Worm (Caenorhabditis elegans) whole organism, dauer: ENCODE data around the gene str-19.
"Not testable (repeated sequence)": the region's sequence is repeated elsewhere in the genome, so short reads cannot be mapped to it uniquely, and the experiment has no call there.

Experiments
- unc-62 ChIP-seq: sonication (generic microtip); optimal IDR thresholded peaks from 2 replicates; lab custom pipeline; 2017; ENCODE audit warnings: missing biosample characterization, missing genetic modification reagents, missing genetic modification characterization

Gene str-19

ce11 chrV:15750130-15750529, 5.9 kb upstream of the str-19 start, which contains the start of gene str-6:
TSS of gene str-6 (minus strand) at chrV:15750230.
- no peak for TF ChIP-seq unc-62 (GFP tag; lab: Kevin White, UChicago)

ce11 chrV:15748343-15748742, 4.1 kb upstream of the str-19 start, which contains the start of gene T23D5.8:
TSS of gene T23D5.8 (minus strand) at chrV:15748443.
- TF ChIP-seq unc-62 (GFP tag; lab: Kevin White, UChicago) = not testable (repeated sequence)

- TF ChIP-seq unc-62 (GFP tag; lab: Kevin White, UChicago) = no peak
These were observed 2.4 kb downstream of the str-19 start, which contains the start of gene str-18 for ce11 chrV:15741851-15742250. TSS of gene str-18 (minus strand) at chrV:15741951.

ce11 chrV:15735720-15736119, 8.5 kb downstream of the str-19 start, which contains the start of gene str-27:
TSS of gene str-27 (minus strand) at chrV:15735820.
- TF ChIP-seq unc-62 (GFP tag; lab: Kevin White, UChicago) = no peak

- no peak for TF ChIP-seq unc-62 (GFP tag; lab: Kevin White, UChicago)
These were observed 10.7 kb downstream of the str-19 start, which contains the start of gene T23D5.3 for ce11 chrV:15733568-15733967. TSS of gene T23D5.3 (minus strand) at chrV:15733668.

DNA sequence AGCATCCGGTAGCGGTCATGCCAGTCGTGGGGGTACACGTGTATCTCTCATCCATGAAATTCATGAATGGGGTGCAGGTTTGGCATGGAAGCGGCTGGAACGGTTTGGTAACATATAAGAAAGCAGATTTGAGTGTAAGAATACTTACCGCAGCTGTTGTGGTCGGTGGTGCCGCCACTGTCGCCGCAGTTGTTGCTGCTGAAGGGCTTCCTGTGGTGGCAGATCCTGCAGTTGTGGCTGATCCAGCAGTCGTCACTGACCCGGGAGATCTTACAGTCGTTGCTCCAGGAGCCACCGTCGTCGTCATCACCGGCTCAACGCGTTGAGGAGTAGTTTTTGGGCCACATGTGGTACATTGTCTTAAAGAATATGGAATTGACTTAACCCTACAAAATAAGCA, 11.2 kb downstream of the str-19 start:
- no peak for TF ChIP-seq unc-62 (GFP tag; lab: Kevin White, UChicago)

DNA sequence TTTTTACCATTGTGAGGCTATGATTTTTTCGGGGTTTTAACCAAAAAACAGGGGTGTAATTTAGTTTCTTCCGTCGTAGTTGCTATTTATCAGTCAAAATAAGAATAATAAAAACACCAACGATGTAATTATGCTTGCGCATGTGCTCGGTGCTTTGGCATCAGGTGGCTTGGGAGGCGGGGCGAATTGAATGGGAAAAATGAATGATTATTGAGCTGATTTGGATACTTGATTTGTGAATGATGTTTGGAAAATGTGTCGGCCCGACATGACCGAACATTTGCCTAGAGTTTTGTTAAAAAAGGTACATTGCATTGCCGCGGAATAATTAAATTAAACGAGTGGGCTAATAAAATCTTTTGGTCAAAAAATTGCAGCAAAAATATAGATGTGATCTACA, 12.1 kb downstream of the str-19 start, which contains the start of gene str-38:
str-38 (minus strand) TSS at position 101 of the 400 bp plus-strand sequence.
- no peak for TF ChIP-seq unc-62 (GFP tag; lab: Kevin White, UChicago)

ce11 chrV:15730459-15730858, 13.8 kb downstream of the str-19 start, which contains the start of gene Y6E2A.10:
TSS of gene Y6E2A.10 (minus strand) at chrV:15730559.
- no peak for TF ChIP-seq unc-62 (GFP tag; lab: Kevin White, UChicago)

DNA sequence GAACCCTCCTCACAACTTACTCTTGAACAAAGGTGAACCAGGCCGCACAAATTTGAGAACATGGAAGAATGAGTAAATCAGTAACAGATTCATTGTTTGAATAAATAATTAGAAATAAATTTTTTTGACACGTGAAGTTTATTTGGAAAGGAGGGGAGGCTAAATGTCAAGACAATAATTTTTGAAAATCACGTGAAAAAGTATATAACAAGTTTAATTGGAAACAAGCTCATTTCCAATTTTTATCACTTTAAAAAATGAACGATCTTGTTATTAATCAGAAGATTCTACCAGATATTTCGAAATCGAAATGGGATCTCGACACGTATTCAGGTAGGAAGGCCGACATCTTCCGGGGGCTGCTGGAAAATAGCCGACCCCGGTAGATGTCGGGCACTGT, 17.7 kb downstream of the str-19 start, which contains the start of the genes irld-57 and sfxn-1.3:
irld-57 (minus strand) TSS at position 101 of the 400 bp plus-strand sequence.
sfxn-1.3 (plus strand) TSS at position 232 of the 400 bp plus-strand sequence.
- TF ChIP-seq unc-62 (GFP tag; lab: Kevin White, UChicago) = no peak

ce11 chrV:15721888-15722287, 22.4 kb downstream of the str-19 start, which contains the start of gene srh-140:
TSS of gene srh-140 (plus strand) at chrV:15722188.
- TF ChIP-seq unc-62 (GFP tag; lab: Kevin White, UChicago) = no peak

DNA sequence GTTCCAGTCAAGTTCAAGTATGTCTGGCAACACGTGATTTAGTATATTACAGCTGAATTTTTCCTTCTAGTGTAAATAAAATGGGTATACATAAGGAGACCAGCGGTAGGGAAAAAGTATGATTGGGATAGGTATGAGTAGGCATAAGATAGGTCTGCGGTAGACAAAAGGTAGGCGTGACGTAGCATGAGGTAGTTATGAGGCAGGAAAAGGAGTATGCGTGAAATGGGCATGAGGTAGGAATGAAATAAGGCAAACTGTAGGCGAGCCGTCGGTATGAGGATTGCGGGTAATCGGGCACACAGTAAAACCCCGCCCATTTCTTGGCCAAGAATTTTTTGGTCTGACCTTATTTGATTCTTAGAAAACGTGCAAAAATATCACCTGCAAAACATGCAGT, 22.8 kb downstream of the str-19 start:
- no peak for TF ChIP-seq unc-62 (GFP tag; lab: Kevin White, UChicago)

ce11 chrV:15719570-15719969, 24.7 kb downstream of the str-19 start, which contains the start of gene Y6E2A.7:
TSS of gene Y6E2A.7 (plus strand) at chrV:15719870.
- no peak for TF ChIP-seq unc-62 (GFP tag; lab: Kevin White, UChicago)

ce11 chrV:15718562-15718961, 25.7 kb downstream of the str-19 start, which contains the start of gene Y6E2A.5:
TSS of gene Y6E2A.5 (minus strand) at chrV:15718662.
- no peak for TF ChIP-seq unc-62 (GFP tag; lab: Kevin White, UChicago)

DNA sequence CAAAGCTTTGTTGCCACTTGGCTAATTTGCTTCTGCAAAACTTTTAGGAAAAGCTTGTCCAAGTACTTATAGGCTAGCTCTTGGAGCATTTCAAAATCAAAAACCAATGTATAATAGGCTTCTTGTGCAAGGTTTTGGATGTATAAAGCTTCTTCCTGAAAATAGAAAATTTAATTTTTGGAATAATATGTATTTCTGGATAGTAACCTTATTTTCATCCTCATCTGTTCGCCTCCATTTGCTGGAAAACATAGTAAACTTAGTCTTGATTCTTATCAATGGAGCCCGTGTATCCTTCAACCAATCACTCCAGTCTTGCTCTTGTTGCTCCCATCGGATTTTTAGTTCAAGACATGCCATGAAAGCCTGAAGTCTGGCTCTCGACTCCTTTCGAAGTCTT, 27.6 kb downstream of the str-19 start, which contains the start of gene Y6E2A.4:
Y6E2A.4 (minus strand) TSS at position 101 of the 400 bp plus-strand sequence.
- no peak for TF ChIP-seq unc-62 (GFP tag; lab: Kevin White, UChicago)

ce11 chrV:15715636-15716035, 28.6 kb downstream of the str-19 start:
- no peak for TF ChIP-seq unc-62 (GFP tag; lab: Kevin White, UChicago)

ce11 chrV:15712385-15712784, 31.9 kb downstream of the str-19 start:
- no peak for TF ChIP-seq unc-62 (GFP tag; lab: Kevin White, UChicago)

ce11 chrV:15711898-15712297, 32.4 kb downstream of the str-19 start, which contains the start of gene str-101:
TSS of gene str-101 (minus strand) at chrV:15711998.
- no peak for TF ChIP-seq unc-62 (GFP tag; lab: Kevin White, UChicago)
